Fruit fly (Drosophila melanogaster): Measurements from ENCODE around the gene dpr16.

The dpr16 gene

DNA sequence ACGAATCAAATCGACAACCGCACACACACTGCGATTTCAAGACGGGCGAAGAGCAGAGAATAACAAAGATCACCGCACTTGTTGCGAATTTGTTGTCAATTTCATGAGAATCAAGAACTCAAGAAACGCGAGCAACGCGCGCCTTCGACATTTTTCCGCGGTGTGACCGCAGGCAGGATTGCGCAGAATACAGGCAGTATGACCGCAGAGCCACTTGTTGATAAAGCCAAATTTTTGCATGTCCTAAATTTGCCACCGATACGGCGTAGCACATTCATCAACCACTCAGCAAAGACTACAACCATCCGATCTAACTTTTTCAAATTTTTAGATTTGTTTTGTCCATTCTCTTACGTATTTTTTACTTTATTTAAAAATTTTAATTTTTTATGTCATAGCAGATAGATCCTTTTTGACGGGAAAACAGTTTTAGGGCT, 66.6 kb downstream of the dpr16 start, which contains the start of gene cno:
cno (minus strand) TSS at position 179 of the 437 bp plus-strand sequence.
- TF ChIP-seq NfI (GFP tag; optimal IDR thresholded peaks at IDR 0.05): no peak
- peak; percentile 9 for TF ChIP-seq Mad (GFP tag; optimal IDR thresholded peaks at IDR 0.05)
- TF ChIP-seq dati (GFP tag; IDR thresholded peaks at IDR 0.05): no peak
- TF ChIP-seq vnd (GFP tag; IDR thresholded peaks at IDR 0.05; ENCODE audit: partially characterized antibody): 0 out of 3 replicates have a peak, but pooled peaks have one; percentile 34
- no peak for TF ChIP-seq dmrt11E (tag; optimal IDR thresholded peaks at IDR 0.05)
- TF ChIP-seq fd64A (GFP tag; optimal IDR thresholded peaks at IDR 0.05): peak; percentile 28
- TF ChIP-seq prd (optimal IDR thresholded peaks at IDR 0.05): no peak
- 0 out of 3 replicates have a peak, but pooled peaks have one; percentile 21 for TF ChIP-seq prd (GFP tag; IDR thresholded peaks at IDR 0.05)
- no peak for TF ChIP-seq hb (GFP tag; IDR thresholded peaks at IDR 0.05; ENCODE audit: partially characterized antibody)
- no peak for TF ChIP-seq CG31388 (GFP tag; optimal IDR thresholded peaks at IDR 0.05)
- peak; percentile 31 for TF ChIP-seq Fer1 (GFP tag; optimal IDR thresholded peaks at IDR 0.05)
- no peak for TF ChIP-seq CG11093 (GFP tag; IDR thresholded peaks at IDR 0.05)
- no peak for TF ChIP-seq sr (GFP tag; IDR thresholded peaks at IDR 0.05)
- TF ChIP-seq Max (GFP tag; optimal IDR thresholded peaks at IDR 0.05): peak; percentile 21
- no peak for TF ChIP-seq dan (GFP tag; IDR thresholded peaks at IDR 0.05)
- TF ChIP-seq CG2712 (tag; optimal IDR thresholded peaks at IDR 0.05): peak; percentile 43
- no peak; the same call in 2 of the 3 replicates for TF ChIP-seq row (GFP tag; IDR thresholded peaks at IDR 0.05)
- TF ChIP-seq jumu (GFP tag; optimal IDR thresholded peaks at IDR 0.05): no peak
- TF ChIP-seq Ssrp (tag; optimal IDR thresholded peaks at IDR 0.05): no peak
- TF ChIP-seq CG31365 (tag; optimal IDR thresholded peaks at IDR 0.05): no peak
- TF ChIP-seq CG13123 (GFP tag; optimal IDR thresholded peaks at IDR 0.05): no peak
- TF ChIP-seq slou (GFP tag; optimal IDR thresholded peaks at IDR 0.05): no peak
- no peak for TF ChIP-seq dimm (GFP tag; IDR thresholded peaks at IDR 0.05)
- TF ChIP-seq Neu2 (GFP tag; optimal IDR thresholded peaks at IDR 0.05; ENCODE audit: borderline replicate concordance): no peak
- no peak for TF ChIP-seq sisA (GFP tag; IDR thresholded peaks at IDR 0.05)
- TF ChIP-seq Sox102F (GFP tag; optimal IDR thresholded peaks at IDR 0.05): no peak
- peak; percentile 41 for TF ChIP-seq CTCF (GFP tag; optimal IDR thresholded peaks at IDR 0.05)
- no peak for TF ChIP-seq CG8478 (optimal IDR thresholded peaks at IDR 0.05)
- TF ChIP-seq CG2120 (GFP tag; optimal IDR thresholded peaks at IDR 0.05): no peak
- no peak for TF ChIP-seq Trl (optimal IDR thresholded peaks at IDR 0.05)
- no peak for TF ChIP-seq Trl (GFP tag; optimal IDR thresholded peaks at IDR 0.05)
- no peak for TF ChIP-seq kay (GFP tag; optimal IDR thresholded peaks at IDR 0.05)
- no peak for TF ChIP-seq Aef1 (GFP tag; IDR thresholded peaks at IDR 0.05)
- peak; percentile 64 for TF ChIP-seq CG13287 (GFP tag; IDR thresholded peaks at IDR 0.05; ENCODE audit: partially characterized antibody)
- TF ChIP-seq amos (GFP tag; IDR thresholded peaks at IDR 0.05; ENCODE audit: partially characterized antibody): peak; percentile 59
- TF ChIP-seq Hmr (GFP tag; optimal IDR thresholded peaks at IDR 0.05): peak; percentile 88
- TF ChIP-seq CG8765 (GFP tag; IDR thresholded peaks at IDR 0.05): no peak
- TF ChIP-seq Camta (GFP tag; optimal IDR thresholded peaks at IDR 0.05): no peak
- TF ChIP-seq CG12219 (GFP tag; optimal IDR thresholded peaks at IDR 0.05): no peak
- no peak for TF ChIP-seq br (optimal IDR thresholded peaks at IDR 0.05)
- TF ChIP-seq pum (GFP tag; optimal IDR thresholded peaks at IDR 0.05): no peak
- peak; percentile 24; the same call in 1 of the 2 replicates for TF ChIP-seq ato (GFP tag; IDR thresholded peaks at IDR 0.05; ENCODE audit: partially characterized antibody)
- TF ChIP-seq CG9609 (GFP tag; optimal IDR thresholded peaks at IDR 0.05): no peak
- no peak for TF ChIP-seq az2 (GFP tag; optimal IDR thresholded peaks at IDR 0.05)
- TF ChIP-seq CG13296 (GFP tag; optimal IDR thresholded peaks at IDR 0.05): peak; percentile 48
- peak; percentile 91 for TF ChIP-seq Jarid2 (GFP tag; optimal IDR thresholded peaks at IDR 0.05)
- TF ChIP-seq Sox100B (GFP tag; optimal IDR thresholded peaks at IDR 0.05): no peak
- TF ChIP-seq Deaf1 (tag; optimal IDR thresholded peaks at IDR 0.05): no peak
- no peak for TF ChIP-seq Meics (GFP tag; optimal IDR thresholded peaks at IDR 0.05)
- TF ChIP-seq CG3407 (GFP tag; optimal IDR thresholded peaks at IDR 0.05): no peak
- TF ChIP-seq pnt (GFP tag; optimal IDR thresholded peaks at IDR 0.05): no peak
- no peak for TF ChIP-seq CG7963 (GFP tag; IDR thresholded peaks at IDR 0.05; ENCODE audit: partially characterized antibody)
- TF ChIP-seq CG30403 (GFP tag; optimal IDR thresholded peaks at IDR 0.05): no peak

All from whole organism, embryonic.